Worm (Caenorhabditis elegans) whole organism, L2 larva: ENCODE measurements around the gene lin-31.

ENCODE experiments used
- aly-2 ChIP-seq: fragments of 150-350 bp; optimal IDR thresholded peaks from 2 replicates; lab custom pipeline; 2014; ENCODE audit warnings: missing biosample characterization, missing genetic modification characterization
- ama-1 ChIP-seq: fragments of 150-350 bp; optimal IDR thresholded peaks from 2 replicates; lab custom pipeline; 2018; ENCODE audit warnings: inconsistent platforms
- blmp-1 ChIP-seq: sonication (generic microtip); optimal IDR thresholded peaks from 2 replicates; lab custom pipeline; 2017; ENCODE audit warnings: missing genetic modification characterization, mild to moderate bottlenecking, missing compliant biosample characterization, antibody characterized with exemption, moderate library complexity; ENCODE audit not compliant: insufficient read depth
- egl-27 ChIP-seq: sonication (generic microtip); optimal IDR thresholded peaks from 3 replicates; lab custom pipeline; 2017; ENCODE audit warnings: missing biosample characterization, missing genetic modification reagents, missing genetic modification characterization
- elt-3 ChIP-seq: sonication (generic microtip); optimal IDR thresholded peaks from 2 replicates; lab custom pipeline; 2017; ENCODE audit warnings: missing biosample characterization, missing genetic modification characterization
- fos-1 ChIP-seq: fragments of 150-350 bp; optimal IDR thresholded peaks from 2 replicates; lab custom pipeline; 2014; ENCODE audit warnings: missing biosample characterization, missing genetic modification characterization
- lin-11 ChIP-seq: fragments of 150-350 bp; sonication (generic microtip); optimal IDR thresholded peaks from 2 replicates; lab custom pipeline; 2014; ENCODE audit warnings: missing biosample characterization, missing genetic modification characterization, inconsistent platforms, mixed read lengths
- lin-13 ChIP-seq: fragments of 150-350 bp; optimal IDR thresholded peaks from 2 replicates; lab custom pipeline; 2014; ENCODE audit warnings: missing biosample characterization, missing genetic modification reagents, missing genetic modification characterization
- lin-39 ChIP-seq: fragments of 150-350 bp; optimal IDR thresholded peaks from 2 replicates; lab custom pipeline; 2014; ENCODE audit warnings: missing biosample characterization, missing genetic modification reagents, missing genetic modification characterization
- skn-1 ChIP-seq: sonication (generic microtip); optimal IDR thresholded peaks from 2 replicates; lab custom pipeline; 2017; ENCODE audit warnings: missing biosample characterization, missing genetic modification characterization
- unc-62 ChIP-seq: fragments of 150-350 bp; optimal IDR thresholded peaks from 2 replicates; lab custom pipeline; 2014; ENCODE audit warnings: missing biosample characterization, missing genetic modification reagents, missing genetic modification characterization
- zag-1 ChIP-seq: fragments of 150-350 bp; optimal IDR thresholded peaks from 2 replicates; lab custom pipeline; 2014; ENCODE audit warnings: missing biosample characterization, missing genetic modification characterization
- ztf-11 ChIP-seq: sonication (generic microtip); optimal IDR thresholded peaks from 2 replicates; lab custom pipeline; 2017; ENCODE audit warnings: missing biosample characterization, missing genetic modification characterization
- ztf-4 ChIP-seq: fragments of 150-350 bp; optimal IDR thresholded peaks from 2 replicates; lab custom pipeline; 2014; ENCODE audit warnings: missing biosample characterization, missing genetic modification characterization

DNA sequence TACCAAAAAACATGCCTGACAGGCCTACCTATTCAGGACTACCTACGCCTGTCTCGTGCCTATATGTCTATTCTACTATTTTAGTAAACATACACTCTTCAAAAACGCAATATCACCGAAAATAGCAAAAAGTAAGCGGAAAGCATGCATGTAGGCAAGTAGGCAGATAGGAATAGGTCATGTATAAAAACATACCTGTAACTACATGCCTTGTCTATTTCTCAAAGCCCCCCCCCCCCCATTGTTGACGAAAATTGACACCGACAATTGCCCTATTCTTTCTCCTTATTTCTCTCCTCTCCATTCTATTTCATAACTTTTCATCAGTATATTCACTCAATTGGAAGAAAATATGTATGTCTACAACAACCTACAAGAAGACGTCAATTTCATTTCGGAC lies 4.2 kb upstream of the lin-31 start:
- TF ChIP-seq ztf-11 (tag; lab: Kevin White, UChicago) (no peak), zag-1 (tag; lab: Kevin White, UChicago) (no peak), fos-1 (no peak), ama-1 (lab: Kevin White, UChicago) (no peak), egl-27 (tag; lab: Kevin White, UChicago) (no peak), blmp-1 (no peak), elt-3 (tag; lab: Kevin White, UChicago) (no peak), unc-62 (GFP tag; lab: Kevin White, UChicago) (no peak), lin-13 (GFP tag; lab: Kevin White, UChicago) (no peak), lin-39 (no peak), aly-2 (tag; lab: Kevin White, UChicago) (no peak), ztf-4 (no peak), lin-11 (tag; lab: Kevin White, UChicago) (no peak), skn-1 (tag; lab: Kevin White, UChicago) (no peak)
